Fruit fly (Drosophila melanogaster) whole organism, embryonic: Measurements from ENCODE around the gene Mkk4.

Experiments
- Blimp-1 ChIP-seq: fragments of 200-800 bp; sonication (Bioruptor generic); optimal IDR thresholded peaks from 3 replicates; lab custom pipeline; 2018; ENCODE audit warnings: missing biosample characterization, missing genetic modification characterization, mild to moderate bottlenecking, moderate library complexity, missing genetic modification reagents
- CG10321 ChIP-seq: fragments of 200-800 bp; sonication (Bioruptor generic); IDR thresholded peaks from 2 replicates; pipeline ENCODE4 v1.3.6; 2022; ENCODE audit warnings: missing biosample characterization, missing genetic modification characterization
- CG10565 ChIP-seq: fragments of 200-800 bp; sonication (Bioruptor generic); optimal IDR thresholded peaks from 3 replicates; lab custom pipeline; 2016; ENCODE audit warnings: missing biosample characterization, mild to moderate bottlenecking, missing genetic modification characterization
- CG11093 ChIP-seq: fragments of 200-800 bp; sonication (Bioruptor generic); IDR thresholded peaks from 3 replicates; pipeline ENCODE4 v1.3.6; 2022; ENCODE audit warnings: missing biosample characterization, missing genetic modification characterization
- CG11560 ChIP-seq: fragments of 200-800 bp; sonication (Bioruptor generic); IDR thresholded peaks from 3 replicates; pipeline ENCODE4 v1.3.6; 2022; ENCODE audit warnings: missing biosample characterization, missing genetic modification characterization
- CG11723 ChIP-seq: fragments of 200-800 bp; sonication (Bioruptor generic); optimal IDR thresholded peaks from 2 replicates; lab custom pipeline; 2017; ENCODE audit warnings: missing biosample characterization, mild to moderate bottlenecking, missing genetic modification characterization
- CG1647 ChIP-seq: fragments of 200-800 bp; sonication (Bioruptor generic); optimal IDR thresholded peaks from 3 replicates; lab custom pipeline; 2016; ENCODE audit warnings: missing biosample characterization, missing genetic modification characterization
- CG17328 ChIP-seq: fragments of 200-800 bp; sonication (Bioruptor generic); IDR thresholded peaks from 2 replicates; pipeline ENCODE4 v1.3.6; 2022; ENCODE audit warnings: missing biosample characterization, missing genetic modification characterization
- CG17568 ChIP-seq: fragments of 200-800 bp; sonication (Bioruptor generic); optimal IDR thresholded peaks from 2 replicates; lab custom pipeline; 2018; ENCODE audit warnings: missing biosample characterization, mild to moderate bottlenecking, missing genetic modification characterization, moderate library complexity
- CG32532 ChIP-seq: fragments of 200-800 bp; sonication (Bioruptor generic); IDR thresholded peaks from 2 replicates; pipeline ENCODE4 v1.3.6; 2022; ENCODE audit warnings: missing biosample characterization, missing genetic modification characterization
- CG42726 ChIP-seq: fragments of 200-800 bp; sonication (Bioruptor generic); IDR thresholded peaks from 2 replicates; pipeline ENCODE4 v1.3.6; 2022; ENCODE audit warnings: missing biosample characterization, missing genetic modification characterization; ENCODE audit not compliant: partially characterized antibody
- CG6272 ChIP-seq: fragments of 200-800 bp; sonication (Bioruptor generic); IDR thresholded peaks from 2 replicates; pipeline ENCODE4 v1.3.6; 2022; ENCODE audit warnings: missing biosample characterization, missing genetic modification characterization
- CG6813 ChIP-seq: fragments of 200-800 bp; sonication (Bioruptor generic); optimal IDR thresholded peaks from 2 replicates; lab custom pipeline; 2017; ENCODE audit warnings: missing biosample characterization, missing genetic modification characterization, mild to moderate bottlenecking, moderate library complexity, missing genetic modification reagents
- CG7928 ChIP-seq: fragments of 200-800 bp; sonication (Bioruptor generic); optimal IDR thresholded peaks from 2 replicates; lab custom pipeline; 2017; ENCODE audit warnings: missing biosample characterization, mild to moderate bottlenecking, missing genetic modification characterization
- CG8281 ChIP-seq: fragments of 200-800 bp; sonication (Bioruptor generic); optimal IDR thresholded peaks from 2 replicates; lab custom pipeline; 2018; ENCODE audit warnings: missing biosample characterization, mild to moderate bottlenecking, missing genetic modification characterization, moderate library complexity
- CoRest ChIP-seq: fragments of 200-800 bp; sonication (Bioruptor generic); optimal IDR thresholded peaks from 3 replicates; lab custom pipeline; 2018; ENCODE audit warnings: missing biosample characterization, mild to moderate bottlenecking, missing genetic modification characterization, moderate library complexity
- D19B ChIP-seq: fragments of 200-800 bp; sonication (Bioruptor generic); optimal IDR thresholded peaks from 2 replicates; lab custom pipeline; 2017; ENCODE audit warnings: missing biosample characterization, mild to moderate bottlenecking, missing genetic modification characterization
- Dbx ChIP-seq: fragments of 200-800 bp; sonication (Bioruptor generic); IDR thresholded peaks from 3 replicates; pipeline ENCODE4 v1.3.6; 2022; ENCODE audit warnings: missing biosample characterization, missing genetic modification characterization
- Drgx ChIP-seq: fragments of 200-800 bp; sonication (Bioruptor generic); IDR thresholded peaks from 2 replicates; pipeline ENCODE4 v1.3.6; 2022; ENCODE audit warnings: missing biosample characterization, missing genetic modification characterization
- Hmx ChIP-seq: fragments of 200-800 bp; sonication (Bioruptor generic); optimal IDR thresholded peaks from 2 replicates; lab custom pipeline; 2016; ENCODE audit warnings: missing biosample characterization, missing genetic modification characterization
- Hr78 ChIP-seq, 2 experiments: fragments of 200-800 bp in 1 of 2; fragments of >200 bp in 1 of 2; sonication (Bioruptor generic) in 1 of 2; optimal IDR thresholded peaks; 2 replicates each; lab custom pipeline; 2017 to 2019; ENCODE audit warnings: missing biosample characterization in 2 of 2, missing genetic modification characterization in 2 of 2, mild to moderate bottlenecking in 1 of 2, moderate library complexity in 1 of 2
- Hsf ChIP-seq: fragments of 200-800 bp; sonication (Bioruptor generic); optimal IDR thresholded peaks from 3 replicates; lab custom pipeline; 2016; ENCODE audit warnings: missing biosample characterization, missing genetic modification characterization
- Mad ChIP-seq: fragments of 200-800 bp; sonication (Bioruptor generic); optimal IDR thresholded peaks from 2 replicates; lab custom pipeline; 2016; ENCODE audit warnings: missing biosample characterization, missing genetic modification characterization
- Optix ChIP-seq: fragments of 200-800 bp; sonication (Bioruptor generic); IDR thresholded peaks from 3 replicates; pipeline ENCODE4 v1.3.6; 2022; ENCODE audit warnings: missing biosample characterization, missing genetic modification characterization
- Ravus ChIP-seq: fragments of 200-800 bp; sonication (Bioruptor generic); IDR thresholded peaks from 2 replicates; pipeline ENCODE4 v1.3.6; 2022; ENCODE audit warnings: missing biosample characterization, missing genetic modification characterization
- Rfx ChIP-seq: fragments of 200-800 bp; sonication (Bioruptor generic); IDR thresholded peaks from 2 replicates; pipeline ENCODE4 v1.3.6; 2022; ENCODE audit warnings: missing biosample characterization, missing genetic modification characterization
- Stat92E ChIP-seq, 3 experiments: fragments of >200 bp in 2 of 3; fragments of 200-800 bp in 1 of 3; sonication (Bioruptor generic) in 1 of 3; optimal IDR thresholded peaks; 2 replicates each; lab custom pipeline; 2017 to 2019; ENCODE audit warnings: missing biosample characterization in 3 of 3, missing genetic modification characterization in 3 of 3, mild to moderate bottlenecking in 1 of 3, moderate library complexity in 1 of 3
- TFAM ChIP-seq: fragments of 200-800 bp; sonication (Bioruptor generic); optimal IDR thresholded peaks from 2 replicates; lab custom pipeline; 2017; ENCODE audit warnings: missing biosample characterization, missing genetic modification characterization, inconsistent platforms
- Taf1 ChIP-seq: fragments of 200-800 bp; sonication (Bioruptor generic); IDR thresholded peaks from 2 replicates; pipeline ENCODE4 v1.3.6; 2022; ENCODE audit warnings: missing biosample characterization, missing genetic modification characterization
- Trl ChIP-seq, 3 experiments: fragments of >200 bp in 2 of 3; fragments of 200-800 bp in 1 of 3; sonication (Bioruptor generic) in 1 of 3; optimal IDR thresholded peaks; 2 replicates in 1 of 3; 3 replicates in 2 of 3; lab custom pipeline; 2016 to 2017; ENCODE audit warnings: missing biosample characterization in 1 of 3, missing genetic modification characterization in 1 of 3
- Vsx1 ChIP-seq: fragments of 200-800 bp; sonication (Bioruptor generic); optimal IDR thresholded peaks from 2 replicates; lab custom pipeline; 2017; ENCODE audit warnings: missing biosample characterization, mild to moderate bottlenecking, missing genetic modification characterization, missing genetic modification reagents
- abd-A ChIP-seq: fragments of 200-800 bp; sonication (Bioruptor generic); optimal IDR thresholded peaks from 3 replicates; lab custom pipeline; 2019; ENCODE audit warnings: missing biosample characterization, mild to moderate bottlenecking, missing genetic modification characterization, moderate library complexity
- bab2 ChIP-seq: fragments of 200-800 bp; sonication (Bioruptor generic); optimal IDR thresholded peaks from 2 replicates; lab custom pipeline; 2016; ENCODE audit warnings: missing biosample characterization, missing genetic modification characterization
- chinmo ChIP-seq: fragments of 200-800 bp; sonication (Bioruptor generic); IDR thresholded peaks from 4 replicates; pipeline ENCODE4 v1.3.6; 2022; ENCODE audit warnings: missing biosample characterization, missing genetic modification characterization; ENCODE audit not compliant: partially characterized antibody
- dati ChIP-seq: fragments of 200-800 bp; sonication (Bioruptor generic); IDR thresholded peaks from 2 replicates; pipeline ENCODE4 v1.3.6; 2022; ENCODE audit warnings: missing biosample characterization, missing genetic modification characterization
- dm ChIP-seq: fragments of 200-800 bp; sonication (Bioruptor generic); optimal IDR thresholded peaks from 3 replicates; lab custom pipeline; 2016; ENCODE audit warnings: missing biosample characterization, missing genetic modification characterization
- eve ChIP-seq, 2 experiments: fragments of >200 bp; optimal IDR thresholded peaks; 2 replicates each; lab custom pipeline; 2017; ENCODE audit warnings: missing biosample characterization in 2 of 2, missing genetic modification characterization in 2 of 2
- exex ChIP-seq: fragments of 200-800 bp; sonication (Bioruptor generic); optimal IDR thresholded peaks from 4 replicates; lab custom pipeline; 2018; ENCODE audit warnings: missing biosample characterization, mild to moderate bottlenecking, missing genetic modification characterization, moderate library complexity
- fu2 ChIP-seq: fragments of 200-800 bp; sonication (Bioruptor generic); optimal IDR thresholded peaks from 2 replicates; lab custom pipeline; 2016; ENCODE audit warnings: missing biosample characterization, missing genetic modification characterization
- gcm ChIP-seq: fragments of 200-800 bp; sonication (Bioruptor generic); optimal IDR thresholded peaks from 2 replicates; lab custom pipeline; 2019; ENCODE audit warnings: missing biosample characterization, mild to moderate bottlenecking, missing genetic modification characterization, moderate library complexity
- gcm2 ChIP-seq: fragments of 200-800 bp; sonication (Bioruptor generic); optimal IDR thresholded peaks from 2 replicates; lab custom pipeline; 2016; ENCODE audit warnings: missing biosample characterization, missing genetic modification characterization
- gsb-n ChIP-seq: fragments of 200-800 bp; sonication (Bioruptor generic); optimal IDR thresholded peaks from 3 replicates; lab custom pipeline; 2018; ENCODE audit warnings: missing biosample characterization, mild to moderate bottlenecking, missing genetic modification characterization
- jumu ChIP-seq: fragments of 200-800 bp; sonication (Bioruptor generic); optimal IDR thresholded peaks from 3 replicates; lab custom pipeline; 2016; ENCODE audit warnings: missing biosample characterization, missing genetic modification characterization
- lbe ChIP-seq: fragments of 200-800 bp; sonication (Bioruptor generic); optimal IDR thresholded peaks from 2 replicates; lab custom pipeline; 2016; ENCODE audit warnings: missing biosample characterization, mild to moderate bottlenecking, missing genetic modification characterization
- nau ChIP-seq: fragments of 200-800 bp; sonication (Bioruptor generic); optimal IDR thresholded peaks from 3 replicates; lab custom pipeline; 2017; ENCODE audit warnings: missing biosample characterization, mild to moderate bottlenecking, missing genetic modification characterization, missing genetic modification reagents
- org-1 ChIP-seq: fragments of 200-800 bp; sonication (Bioruptor generic); optimal IDR thresholded peaks from 2 replicates; lab custom pipeline; 2017; ENCODE audit warnings: missing biosample characterization, missing genetic modification characterization
- otp ChIP-seq: fragments of 200-800 bp; sonication (Bioruptor generic); IDR thresholded peaks from 3 replicates; pipeline ENCODE4, ENCODE4 v1.3.6; 2022; ENCODE audit warnings: missing biosample characterization, missing genetic modification characterization
- pnt ChIP-seq: fragments of 200-800 bp; sonication (Bioruptor generic); optimal IDR thresholded peaks from 3 replicates; lab custom pipeline; 2016; ENCODE audit warnings: missing biosample characterization, missing genetic modification characterization
- run ChIP-seq: fragments of 200-800 bp; sonication (Bioruptor generic); optimal IDR thresholded peaks from 3 replicates; lab custom pipeline; 2018; ENCODE audit warnings: missing biosample characterization, mild to moderate bottlenecking, missing genetic modification characterization
- shn ChIP-seq: fragments of 200-800 bp; sonication (Bioruptor generic); optimal IDR thresholded peaks from 3 replicates; lab custom pipeline; 2016; ENCODE audit warnings: missing biosample characterization, missing genetic modification characterization
- unc-4 ChIP-seq: fragments of 200-800 bp; sonication (Bioruptor generic); IDR thresholded peaks from 2 replicates; pipeline ENCODE4 v1.3.6; 2022; ENCODE audit warnings: missing biosample characterization, missing genetic modification characterization; ENCODE audit not compliant: partially characterized antibody

Mkk4 gene

DNA sequence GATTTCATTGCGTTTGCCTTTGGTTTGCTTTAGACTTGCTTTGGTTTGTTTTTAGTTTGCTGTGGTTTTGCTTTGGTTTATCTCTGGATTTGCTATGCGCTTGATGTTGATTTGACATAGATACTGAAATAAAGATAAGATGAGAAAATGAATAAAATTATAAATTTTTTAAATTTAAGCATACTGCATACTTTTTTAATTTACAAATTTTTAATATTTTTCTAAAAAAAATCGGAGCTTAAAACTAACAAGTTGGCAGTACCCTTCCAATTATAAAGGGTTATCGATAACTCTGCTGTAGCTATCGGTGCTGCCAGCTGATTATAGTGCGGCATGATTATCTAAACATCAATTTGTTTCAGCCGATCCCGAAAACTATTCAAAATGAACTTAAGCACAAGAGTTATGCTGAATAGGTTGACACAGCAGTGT lies 23.2 kb upstream of the Mkk4 start, which contains the start of gene mRpL19 (continued):
- no peak for TF ChIP-seq TFAM (GFP tag; lab: Kevin White, UChicago)
- no peak for TF ChIP-seq gcm2 (GFP tag; lab: Kevin White, UChicago)
- peak; percentile 73 for TF ChIP-seq exex (tag; lab: Kevin White, UChicago)
- TF ChIP-seq CG42726 (GFP tag; lab: Robert Waterston, UW): no peak
- TF ChIP-seq org-1 (GFP tag; lab: Kevin White, UChicago): no peak
- no peak for TF ChIP-seq fu2 (GFP tag; lab: Kevin White, UChicago)
- TF ChIP-seq Drgx (GFP tag; lab: Robert Waterston, UW): no peak
- no peak for TF ChIP-seq CG11723 (GFP tag; lab: Kevin White, UChicago)
- peak; percentile 52 for TF ChIP-seq lbe (GFP tag; lab: Kevin White, UChicago)
- peak; percentile 73 for TF ChIP-seq gsb-n
- TF ChIP-seq CG7928: no peak
- no peak for TF ChIP-seq pnt (GFP tag; lab: Kevin White, UChicago)
- TF ChIP-seq dm: no peak
- no peak for TF ChIP-seq Optix
- no peak for TF ChIP-seq bab2
- TF ChIP-seq abd-A (tag; lab: Kevin White, UChicago): no peak
- no peak for TF ChIP-seq Mad (GFP tag; lab: Kevin White, UChicago)
- peak; percentile 70 for TF ChIP-seq unc-4 (GFP tag; lab: Robert Waterston, UW)
- TF ChIP-seq D19B (GFP tag; lab: Kevin White, UChicago): no peak
- no peak for TF ChIP-seq CG8281
- no peak for TF ChIP-seq Vsx1 (GFP tag; lab: Kevin White, UChicago)
- TF ChIP-seq Blimp-1: peak; percentile 48
- TF ChIP-seq otp (GFP tag; lab: Robert Waterston, UW): no peak
- no peak for TF ChIP-seq Hr78 (GFP tag; optimal IDR thresholded peaks at IDR 0.05; lab: Kevin White, UChicago)
- TF ChIP-seq chinmo (GFP tag; lab: Robert Waterston, UW): 0 out of 4 replicates have a peak, but pooled peaks have one; percentile 40
- no peak for TF ChIP-seq Dbx (GFP tag; lab: Robert Waterston, UW)
- TF ChIP-seq shn (GFP tag; lab: Kevin White, UChicago): no peak
- TF ChIP-seq dati (GFP tag; lab: Robert Waterston, UW): no peak
- no peak for TF ChIP-seq CG10565
- TF ChIP-seq CG32532 (GFP tag; lab: Robert Waterston, UW): peak; percentile 57; the same call in 1 of the 2 replicates
- no peak for TF ChIP-seq Ravus (GFP tag; lab: Robert Waterston, UW)
- peak; percentile 50 for TF ChIP-seq gcm (GFP tag; lab: Kevin White, UChicago)
- no peak for TF ChIP-seq Hsf (GFP tag; lab: Kevin White, UChicago)
- no peak for TF ChIP-seq Hmx (GFP tag; lab: Kevin White, UChicago)
- no peak for TF ChIP-seq nau
- TF ChIP-seq Taf1: no peak
- TF ChIP-seq Trl (optimal IDR thresholded peaks at IDR 0.05; lab: Kevin White, UChicago): no peak
- no peak for TF ChIP-seq Trl (GFP tag; optimal IDR thresholded peaks at IDR 0.05; lab: Kevin White, UChicago)
- TF ChIP-seq CG6272 (GFP tag; lab: Robert Waterston, UW): no peak
- no peak for TF ChIP-seq CG17328 (GFP tag; lab: Robert Waterston, UW)
- TF ChIP-seq jumu (GFP tag; lab: Kevin White, UChicago): no peak
- no peak for TF ChIP-seq CG10321
- no peak for TF ChIP-seq CG6813 (GFP tag; lab: Kevin White, UChicago)
- peak; percentile 64 for TF ChIP-seq CoRest (tag; lab: Kevin White, UChicago)
- no peak for TF ChIP-seq eve (GFP tag; optimal IDR thresholded peaks at IDR 0.05; lab: Kevin White, UChicago)
- no peak for TF ChIP-seq Stat92E (GFP tag; optimal IDR thresholded peaks at IDR 0.05; lab: Kevin White, UChicago)
- TF ChIP-seq Rfx (GFP tag; lab: Robert Waterston, UW): no peak
- no peak for TF ChIP-seq CG11560 (tag; lab: Robert Waterston, UW)
- no peak for TF ChIP-seq run
- no peak for TF ChIP-seq CG1647 (GFP tag; lab: Kevin White, UChicago)
- TF ChIP-seq CG17568 (GFP tag; lab: Kevin White, UChicago): peak; percentile 49
- TF ChIP-seq CG11093 (GFP tag; lab: Robert Waterston, UW): no peak
